Worm (Caenorhabditis elegans): ENCODE measurements around the gene srx-66.

DNA sequence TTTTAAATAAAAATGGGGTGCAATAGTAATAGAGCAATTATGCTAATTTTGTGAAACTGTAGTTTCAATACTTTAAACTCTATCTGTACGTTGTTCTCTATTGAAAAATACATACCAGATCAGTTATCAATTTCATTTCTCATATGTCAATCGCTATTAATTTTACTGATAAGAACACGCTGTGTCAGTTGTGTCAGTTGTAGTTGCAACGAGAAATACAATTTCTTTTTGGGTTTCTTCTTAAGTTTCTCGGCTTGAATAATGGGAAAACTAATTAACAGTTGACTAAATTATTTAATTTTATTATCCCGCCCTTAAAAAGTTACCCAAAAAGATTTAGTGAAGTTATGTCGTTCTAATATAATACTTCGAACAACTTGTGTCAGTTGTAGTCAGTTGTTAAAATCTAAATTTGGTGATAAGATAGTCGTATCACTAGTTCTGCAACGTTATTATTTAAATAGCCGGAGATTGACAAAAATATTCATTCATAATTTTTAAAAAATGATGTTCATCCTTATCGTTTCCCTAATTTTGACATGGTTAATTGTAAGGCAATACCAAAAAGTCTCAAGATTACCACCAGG lies 16.6 kb downstream of the srx-66 start, which contains the start of gene cyp-35A5:
- TF ChIP-seq snpc-4 (GFP tag; optimal IDR thresholded peaks at IDR 0.05) (no peak), snpc-4 (tag; optimal IDR thresholded peaks at IDR 0.05) (no peak), sdz-38 (tag; optimal IDR thresholded peaks at IDR 0.05) (no peak)

Measured in whole organism, young adult.